Worm (Caenorhabditis elegans) whole organism, L4 larva: ENCODE measurements around the gene F43G6.7.
A peak's percentile ranks its signal among the peaks of the same experiment; 100 is the strongest.

Experiments used
- aha-1 ChIP-seq: fragments of 150-350 bp; peaks from one replicate; lab custom pipeline; 2014; ENCODE audit warnings: missing biosample characterization, missing genetic modification characterization
- dve-1 ChIP-seq: sonication (generic microtip); optimal IDR thresholded peaks from 2 replicates; lab custom pipeline; 2017; ENCODE audit warnings: antibody characterized with exemption, mild to moderate bottlenecking, missing genetic modification characterization, missing compliant biosample characterization; ENCODE audit not compliant: insufficient read depth
- hlh-30 ChIP-seq: sonication (generic microtip); optimal IDR thresholded peaks from 2 replicates; lab custom pipeline; 2017; ENCODE audit warnings: antibody characterized with exemption, mild to moderate bottlenecking, missing genetic modification characterization, missing compliant biosample characterization; ENCODE audit not compliant: insufficient read depth
- lir-3 ChIP-seq: sonication (generic microtip); optimal IDR thresholded peaks from 2 replicates; lab custom pipeline; 2016; ENCODE audit warnings: mild to moderate bottlenecking, missing genetic modification characterization, missing compliant biosample characterization
- mdl-1 ChIP-seq, 2 experiments: fragments of 150-350 bp in 1 of 2; sonication (generic microtip) in 1 of 2; optimal IDR thresholded peaks; 2 replicates each; lab custom pipeline; 2014 to 2017; ENCODE audit warnings: missing biosample characterization in 2 of 2, missing genetic modification characterization in 2 of 2
- mep-1 ChIP-seq: fragments of 150-350 bp; sonication (generic microtip); optimal IDR thresholded peaks from 3 replicates; lab custom pipeline; 2014; ENCODE audit warnings: missing biosample characterization, missing genetic modification characterization
- mxl-2 ChIP-seq: fragments of 200-800 bp; sonication (Bioruptor generic); conservative IDR thresholded peaks from 2 replicates; pipeline ENCODE4 v1.3.6; 2022; ENCODE audit warnings: missing genetic modification reagents, missing genetic modification characterization, missing compliant biosample characterization
- nhr-76 ChIP-seq: fragments of 150-350 bp; optimal IDR thresholded peaks from 2 replicates; lab custom pipeline; 2014; ENCODE audit warnings: missing biosample characterization, missing genetic modification characterization
- pha-4 ChIP-seq, 2 experiments: fragments of 150-350 bp in 1 of 2; fragments of 200-800 bp in 1 of 2; sonication (Bioruptor generic) in 1 of 2; IDR thresholded peaks in 1 of 2; optimal IDR thresholded peaks in 1 of 2; 2 replicates each; pipeline versions ENCODE4 v1.3.6 to Lab custom; 2014 to 2022; ENCODE audit warnings: missing genetic modification characterization in 2 of 2, missing genetic modification reagents in 2 of 2, missing biosample characterization in 1 of 2, missing compliant biosample characterization in 1 of 2
- skn-1 ChIP-seq: fragments of 150-350 bp; optimal IDR thresholded peaks from 2 replicates; lab custom pipeline; 2014; ENCODE audit warnings: missing biosample characterization, missing genetic modification characterization
- unc-130 ChIP-seq: sonication (generic microtip); optimal IDR thresholded peaks from 2 replicates; lab custom pipeline; 2016; ENCODE audit warnings: missing genetic modification reagents, missing genetic modification characterization, missing compliant biosample characterization
- unc-62 ChIP-seq, 3 experiments: fragments of 150-350 bp in 1 of 3; sonication (generic microtip); optimal IDR thresholded peaks in 2 of 3; peaks in 1 of 3; 1 replicate in 1 of 3; 2 replicates in 2 of 3; lab custom pipeline; 2014 to 2017; ENCODE audit warnings: missing biosample characterization in 3 of 3, missing genetic modification characterization in 3 of 3, missing genetic modification reagents in 3 of 3, missing genotype in 1 of 3
- zfp-3 ChIP-seq: fragments of 200-800 bp; sonication (Bioruptor generic); conservative IDR thresholded peaks from 2 replicates; pipeline ENCODE4 v1.3.6; 2022; ENCODE audit warnings: missing genetic modification reagents, missing genetic modification characterization, missing compliant biosample characterization

ce11 chrII:11782493-11782892 lies 28.1 kb upstream of the F43G6.7 start, which contains the start of gene F43G6.16:
- TF ChIP-seq hlh-30 (tag; lab: Kevin White, UChicago) (no peak), lir-3 (tag; lab: Kevin White, UChicago) (no peak), dve-1 (tag; lab: Kevin White, UChicago) (no peak), mxl-2 (GFP tag; lab: Robert Waterston, UW) (no peak), mdl-1 (tag; optimal IDR thresholded peaks at IDR 0.05; lab: Kevin White, UChicago) (no peak), unc-130 (GFP tag; lab: Kevin White, UChicago) (peak; percentile 87), mep-1 (tag; lab: Kevin White, UChicago) (no peak), aha-1 (tag; lab: Kevin White, UChicago) (no peak), zfp-3 (GFP tag; lab: Robert Waterston, UW) (no peak), nhr-76 (tag; lab: Kevin White, UChicago) (no peak), unc-62 (GFP tag; optimal IDR thresholded peaks at IDR 0.05 in 1 of 2; lab: Kevin White, UChicago) (no peak), unc-62 (tag; optimal IDR thresholded peaks at IDR 0.05; lab: Kevin White, UChicago) (no peak), skn-1 (no peak), pha-4 (GFP tag; IDR thresholded peaks at IDR 0.05; lab: Robert Waterston, UW) (no peak), pha-4 (tag; optimal IDR thresholded peaks at IDR 0.05; lab: Kevin White, UChicago) (no peak)
